Worm (Caenorhabditis elegans) whole organism, L1 larva: Measurements from ENCODE around the gene srlf-11.

Source experiments
- C04F5.9 ChIP-seq: sonication (generic microtip); optimal IDR thresholded peaks from 2 replicates; lab custom pipeline; 2016; ENCODE audit warnings: missing genetic modification characterization, missing compliant biosample characterization
- C16A3.4 ChIP-seq: fragments of 150-350 bp; optimal IDR thresholded peaks from 2 replicates; lab custom pipeline; 2014; ENCODE audit warnings: missing biosample characterization, missing genetic modification characterization
- C34B4.2 ChIP-seq: sonication (generic microtip); optimal IDR thresholded peaks from 2 replicates; lab custom pipeline; 2017; ENCODE audit warnings: mild to moderate bottlenecking, missing genetic modification characterization, missing compliant biosample characterization
- ceh-8 ChIP-seq: fragments of 200-800 bp; sonication (Bioruptor generic); optimal IDR thresholded peaks from 2 replicates; lab custom pipeline; 2018; ENCODE audit warnings: mild to moderate bottlenecking, missing genetic modification characterization, moderate library complexity, missing compliant biosample characterization
- egl-13 ChIP-seq: sonication (generic microtip); optimal IDR thresholded peaks from 2 replicates; lab custom pipeline; 2016; ENCODE audit warnings: missing genotype, missing genetic modification reagents, missing genetic modification characterization, missing compliant biosample characterization
- ets-5 ChIP-seq: fragments of 200-800 bp; sonication (Bioruptor generic); IDR thresholded peaks from 2 replicates; pipeline ENCODE4 v1.3.6; 2022; ENCODE audit warnings: missing genetic modification characterization, missing compliant biosample characterization
- fkh-8 ChIP-seq: sonication (generic microtip); optimal IDR thresholded peaks from 2 replicates; lab custom pipeline; 2016; ENCODE audit warnings: mild to moderate bottlenecking, missing genetic modification characterization, missing compliant biosample characterization
- hlh-4 ChIP-seq: sonication (generic microtip); optimal IDR thresholded peaks from 2 replicates; lab custom pipeline; 2016; ENCODE audit warnings: mild to moderate bottlenecking, missing genetic modification characterization, missing compliant biosample characterization
- irx-1 ChIP-seq: sonication (generic microtip); optimal IDR thresholded peaks from 2 replicates; lab custom pipeline; 2016; ENCODE audit warnings: missing genetic modification characterization, missing compliant biosample characterization
- jun-1 ChIP-seq: fragments of 150-350 bp; optimal IDR thresholded peaks from 2 replicates; lab custom pipeline; 2014; ENCODE audit warnings: missing biosample characterization, missing genetic modification reagents, missing genetic modification characterization
- lin-13 ChIP-seq: fragments of 150-350 bp; optimal IDR thresholded peaks from 2 replicates; lab custom pipeline; 2014; ENCODE audit warnings: missing biosample characterization, missing genetic modification reagents, missing genetic modification characterization
- lin-14 ChIP-seq: fragments of 200-800 bp; sonication (Bioruptor generic); optimal IDR thresholded peaks from 2 replicates; lab custom pipeline; 2018; ENCODE audit warnings: mild to moderate bottlenecking, missing genetic modification characterization, moderate library complexity, missing compliant biosample characterization
- lin-15B ChIP-seq: fragments of 150-350 bp; sonication (generic microtip); optimal IDR thresholded peaks from 3 replicates; lab custom pipeline; 2014; ENCODE audit warnings: missing biosample characterization, missing genetic modification characterization
- lin-39 ChIP-seq: fragments of 150-350 bp; optimal IDR thresholded peaks from 2 replicates; lab custom pipeline; 2014; ENCODE audit warnings: missing biosample characterization, missing genetic modification reagents, missing genetic modification characterization
- mab-9 ChIP-seq: fragments of 200-800 bp; sonication (Bioruptor generic); IDR thresholded peaks from 2 replicates; pipeline ENCODE4 v1.3.6; 2022; ENCODE audit warnings: missing genetic modification reagents, missing genetic modification characterization, missing compliant biosample characterization
- nhr-11 ChIP-seq: fragments of 150-350 bp; optimal IDR thresholded peaks from 2 replicates; lab custom pipeline; 2014; ENCODE audit warnings: missing biosample characterization, missing genetic modification characterization
- nhr-12 ChIP-seq: sonication (generic microtip); optimal IDR thresholded peaks from 2 replicates; lab custom pipeline; 2017; ENCODE audit warnings: missing biosample characterization, missing genetic modification characterization
- nhr-19 ChIP-seq: fragments of 200-800 bp; sonication (Bioruptor generic); conservative IDR thresholded peaks from 2 replicates; pipeline ENCODE4 v1.3.6; 2022; ENCODE audit warnings: missing genetic modification characterization, missing compliant biosample characterization
- nhr-20 ChIP-seq: sonication (generic microtip); optimal IDR thresholded peaks from 2 replicates; lab custom pipeline; 2016; ENCODE audit warnings: mild to moderate bottlenecking, missing genetic modification characterization, missing compliant biosample characterization
- nhr-237 ChIP-seq: fragments of 150-350 bp; optimal IDR thresholded peaks from 2 replicates; lab custom pipeline; 2014; ENCODE audit warnings: missing biosample characterization, missing genetic modification characterization
- nhr-71 ChIP-seq: sonication (generic microtip); optimal IDR thresholded peaks from 2 replicates; lab custom pipeline; 2016; ENCODE audit warnings: mild to moderate bottlenecking, missing genetic modification characterization, moderate library complexity, missing compliant biosample characterization
- nhr-77 ChIP-seq: fragments of 150-350 bp; optimal IDR thresholded peaks from 2 replicates; lab custom pipeline; 2014; ENCODE audit warnings: missing biosample characterization, missing genetic modification characterization
- nhr-84 ChIP-seq: sonication (generic microtip); optimal IDR thresholded peaks from 2 replicates; lab custom pipeline; 2017; ENCODE audit warnings: missing biosample characterization, missing genetic modification characterization
- pag-3 ChIP-seq: sonication (generic microtip); optimal IDR thresholded peaks from 2 replicates; lab custom pipeline; 2017; ENCODE audit warnings: missing genetic modification characterization, mild to moderate bottlenecking, missing compliant biosample characterization, antibody characterized with exemption, borderline replicate concordance; ENCODE audit not compliant: insufficient read depth
- skn-1 ChIP-seq: fragments of 150-350 bp; optimal IDR thresholded peaks from 2 replicates; lab custom pipeline; 2014; ENCODE audit warnings: missing biosample characterization, missing genetic modification characterization
- snpc-4 ChIP-seq: fragments of 150-350 bp; optimal IDR thresholded peaks from 2 replicates; lab custom pipeline; 2014; ENCODE audit warnings: missing biosample characterization, missing genetic modification characterization
- snu-23 ChIP-seq: sonication (generic microtip); optimal IDR thresholded peaks from 2 replicates; lab custom pipeline; 2016; ENCODE audit warnings: missing genetic modification characterization, missing compliant biosample characterization
- sptf-1 ChIP-seq: fragments of 150-350 bp; optimal IDR thresholded peaks from 2 replicates; lab custom pipeline; 2014; ENCODE audit warnings: missing biosample characterization, missing genetic modification characterization
- sup-37 ChIP-seq: fragments of 200-800 bp; sonication (Bioruptor generic); optimal IDR thresholded peaks from 2 replicates; lab custom pipeline; 2018; ENCODE audit warnings: mild to moderate bottlenecking, missing genetic modification characterization, missing compliant biosample characterization
- swsn-7 ChIP-seq: sonication (generic microtip); optimal IDR thresholded peaks from 2 replicates; lab custom pipeline; 2016; ENCODE audit warnings: missing genetic modification characterization, missing compliant biosample characterization
- unc-30 ChIP-seq: sonication (generic microtip); optimal IDR thresholded peaks from 2 replicates; lab custom pipeline; 2017; ENCODE audit warnings: missing biosample characterization, missing genetic modification characterization
- unc-86 ChIP-seq: sonication (generic microtip); optimal IDR thresholded peaks from 2 replicates; lab custom pipeline; 2016; ENCODE audit warnings: missing genetic modification characterization, missing compliant biosample characterization
- ztf-11 ChIP-seq, 2 experiments: sonication (generic microtip); optimal IDR thresholded peaks; 2 replicates each; lab custom pipeline; 2016 to 2017; ENCODE audit warnings: missing genetic modification characterization in 2 of 2, missing biosample characterization in 1 of 2, missing compliant biosample characterization in 1 of 2

The srlf-11 gene

DNA sequence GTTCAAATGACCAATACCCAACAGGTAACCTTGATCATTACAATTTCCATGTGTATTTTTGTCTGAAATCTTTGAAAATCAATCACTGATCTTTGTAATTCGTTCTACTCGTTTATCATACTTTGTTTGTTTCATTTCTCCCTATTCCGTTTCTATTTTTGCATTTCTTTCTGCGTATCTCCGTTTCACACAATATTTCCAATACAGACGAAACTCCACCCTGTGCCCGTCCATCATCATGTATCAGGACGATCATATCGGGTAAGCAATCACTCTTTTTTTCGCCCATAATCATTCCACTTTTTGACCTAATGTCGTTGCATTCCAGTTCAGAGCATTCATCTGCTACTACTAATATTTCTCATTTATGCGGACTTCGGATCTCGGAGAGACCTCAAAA, 23.9 kb upstream of the srlf-11 start, which contains the start of gene pyk-2 (continued):
- TF ChIP-seq lin-14 (GFP tag; lab: Kevin White, UChicago) (peak; percentile 59), lin-39 (tag; lab: Kevin White, UChicago) (no peak), nhr-71 (peak; percentile 56), C34B4.2 (tag; lab: Kevin White, UChicago) (no peak), sptf-1 (tag; lab: Kevin White, UChicago) (no peak), skn-1 (no peak), nhr-237 (no peak), ets-5 (GFP tag; lab: Robert Waterston, UW) (no peak), pag-3 (no peak), egl-13 (tag; lab: Kevin White, UChicago) (no peak), fkh-8 (tag; lab: Kevin White, UChicago) (no peak)

- no peak for TF ChIP-seq snpc-4 (tag; lab: Kevin White, UChicago)
- TF ChIP-seq sptf-1 (tag; lab: Kevin White, UChicago) = no peak
- TF ChIP-seq nhr-12 (tag; lab: Kevin White, UChicago) = no peak
- TF ChIP-seq egl-13 (tag; lab: Kevin White, UChicago) = no peak
- no peak for TF ChIP-seq nhr-20 (tag; lab: Kevin White, UChicago)
- no peak for TF ChIP-seq ztf-11 (tag; optimal IDR thresholded peaks at IDR 0.05; lab: Kevin White, UChicago)
- no peak for TF ChIP-seq nhr-19
- TF ChIP-seq lin-39 (tag; lab: Kevin White, UChicago) = no peak
- TF ChIP-seq nhr-77 (tag; lab: Kevin White, UChicago) = no peak
- no peak for TF ChIP-seq lin-13 (GFP tag; lab: Kevin White, UChicago)
- TF ChIP-seq C04F5.9 (tag; lab: Kevin White, UChicago) = no peak
- no peak for TF ChIP-seq unc-86
- TF ChIP-seq hlh-4 = no peak
- TF ChIP-seq mab-9 (GFP tag; lab: Robert Waterston, UW) = no peak
These were observed 23.4 kb upstream of the srlf-11 start, which contains the start of gene ZK596.2 for ce11 chrIV:10909206-10909605. ZK596.2 (minus strand) TSS chrIV:10909306.

DNA sequence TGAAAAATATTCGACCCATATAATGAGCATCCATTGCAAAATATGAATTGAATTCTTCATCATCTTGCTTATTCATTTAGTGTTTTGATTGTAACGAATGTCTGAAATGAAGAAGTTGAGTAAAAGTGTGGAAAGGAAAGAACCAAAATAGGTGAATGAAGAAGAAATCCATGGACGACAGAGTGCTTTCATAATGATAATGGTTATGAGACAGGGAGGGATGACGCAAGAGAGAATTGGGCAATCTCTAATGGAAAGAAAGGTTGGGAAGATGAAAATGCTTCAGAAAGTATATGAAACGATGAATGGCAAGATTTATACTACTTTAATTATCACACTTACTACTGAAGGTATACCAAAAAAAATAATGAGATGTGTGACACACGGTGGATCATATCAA, 18.5 kb upstream of the srlf-11 start, which contains the start of gene ZK596.3:
Gene ZK596.3, minus strand, starts transcription at position 101 of the 400 bp plus-strand sequence.
- TF ChIP-seq ceh-8 (no peak), nhr-84 (tag; lab: Kevin White, UChicago) (no peak), nhr-237 (no peak), C16A3.4 (tag; lab: Kevin White, UChicago) (no peak), lin-15B (tag; lab: Kevin White, UChicago) (no peak), sup-37 (GFP tag; lab: Kevin White, UChicago) (no peak), ets-5 (GFP tag; lab: Robert Waterston, UW) (no peak), swsn-7 (no peak), nhr-20 (tag; lab: Kevin White, UChicago) (no peak)

DNA sequence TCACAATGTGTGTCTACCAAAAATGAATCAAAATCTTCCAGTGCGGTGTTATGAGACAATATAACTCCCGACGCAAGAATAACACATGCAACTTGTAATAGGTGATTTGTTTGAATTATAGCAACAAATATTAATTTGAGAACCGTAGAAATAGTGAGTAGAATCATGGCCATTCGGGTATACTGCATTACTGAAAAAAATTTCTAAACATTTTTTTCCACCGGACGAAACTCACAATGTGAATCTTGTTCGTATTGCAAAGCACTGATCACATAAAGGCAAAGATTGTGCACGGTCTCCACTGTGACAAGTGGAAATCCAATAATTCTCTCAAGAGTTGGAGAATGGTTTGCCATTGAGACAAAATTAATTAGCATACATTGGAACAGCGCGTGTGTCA, 16.7 kb upstream of the srlf-11 start:
- TF ChIP-seq ztf-11 (tag; optimal IDR thresholded peaks at IDR 0.05; lab: Kevin White, UChicago) (no peak), C16A3.4 (tag; lab: Kevin White, UChicago) (no peak), unc-30 (tag; lab: Kevin White, UChicago) (no peak), snu-23 (GFP tag; lab: Kevin White, UChicago) (no peak)
- TF ChIP-seq, all 84 proteins: peak for 0

DNA sequence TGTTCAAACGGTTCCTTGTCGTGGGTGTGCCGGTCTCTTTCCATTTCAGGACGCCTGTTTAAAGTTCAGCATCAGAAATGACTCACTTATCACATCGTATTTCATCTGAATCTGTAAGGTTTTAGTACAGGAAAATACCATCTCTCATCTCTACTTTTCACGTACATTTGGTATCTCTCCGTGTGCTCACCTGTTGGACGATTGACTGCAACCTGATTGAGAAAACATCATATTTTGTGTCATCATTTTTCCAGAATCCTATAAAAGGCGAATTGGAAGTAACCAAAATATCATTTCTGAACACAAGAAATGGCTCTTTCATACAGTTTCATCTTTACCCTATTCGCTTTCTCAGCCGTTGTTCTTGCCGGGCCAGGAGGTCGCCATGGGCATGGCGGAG, 14.3 kb upstream of the srlf-11 start, which contains the start of gene srlf-30:
Gene srlf-30, plus strand, starts transcription at position 301 of the 400 bp plus-strand sequence.
- TF ChIP-seq unc-86 = no peak
- TF ChIP-seq jun-1 = no peak

DNA sequence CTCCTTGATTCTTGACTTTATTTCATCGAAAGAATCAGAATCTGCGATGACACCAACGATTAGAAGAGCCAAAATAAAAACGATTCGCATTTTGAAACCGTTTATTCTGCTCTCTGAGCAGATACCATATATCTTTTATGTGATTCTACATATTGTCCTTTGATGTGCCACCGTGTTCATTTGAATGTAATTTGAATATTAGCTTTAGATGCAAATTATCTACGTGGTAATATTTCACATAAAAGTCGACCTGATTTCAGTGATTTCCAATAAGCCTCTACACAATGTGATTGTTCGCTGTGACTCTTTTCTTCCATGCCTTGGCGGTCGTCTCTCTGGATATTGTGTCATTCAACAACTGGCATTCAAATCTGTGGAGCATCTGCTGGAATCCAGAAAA, 13.3 kb upstream of the srlf-11 start, which contains the start of the genes F13E9.9 and F13E9.19:
Gene F13E9.9, minus strand, starts transcription at position 101 of the 400 bp plus-strand sequence.
Gene F13E9.19, plus strand, starts transcription at position 316 of the 400 bp plus-strand sequence.
- no peak for TF ChIP-seq irx-1 (tag; lab: Kevin White, UChicago)
- no peak for TF ChIP-seq sup-37 (GFP tag; lab: Kevin White, UChicago)
- TF ChIP-seq nhr-11 (tag; lab: Kevin White, UChicago) = no peak
- TF ChIP-seq ztf-11 (tag; optimal IDR thresholded peaks at IDR 0.05; lab: Kevin White, UChicago) = no peak
- TF ChIP-seq skn-1 = no peak
